Worm (Caenorhabditis elegans) whole organism, L1 larva: ENCODE data around the gene sup-26.
A peak's percentile ranks its signal among the peaks of the same experiment; 100 is the strongest.

ENCODE experiments used
- C04F5.9 ChIP-seq: sonication (generic microtip); optimal IDR thresholded peaks from 2 replicates; lab custom pipeline; 2016; ENCODE audit warnings: missing genetic modification characterization, missing compliant biosample characterization
- C34B4.2 ChIP-seq: sonication (generic microtip); optimal IDR thresholded peaks from 2 replicates; lab custom pipeline; 2017; ENCODE audit warnings: mild to moderate bottlenecking, missing genetic modification characterization, missing compliant biosample characterization
- aly-2 ChIP-seq: fragments of 150-350 bp; optimal IDR thresholded peaks from 2 replicates; lab custom pipeline; 2014; ENCODE audit warnings: missing biosample characterization, missing genetic modification characterization
- ama-1 ChIP-seq: fragments of 150-350 bp; optimal IDR thresholded peaks from 2 replicates; lab custom pipeline; 2014
- ceh-63 ChIP-seq: fragments of 200-800 bp; sonication (Bioruptor generic); optimal IDR thresholded peaks from 2 replicates; lab custom pipeline; 2018; ENCODE audit warnings: mild to moderate bottlenecking, missing genetic modification characterization, missing compliant biosample characterization
- ceh-8 ChIP-seq: fragments of 200-800 bp; sonication (Bioruptor generic); optimal IDR thresholded peaks from 2 replicates; lab custom pipeline; 2018; ENCODE audit warnings: mild to moderate bottlenecking, missing genetic modification characterization, moderate library complexity, missing compliant biosample characterization
- ceh-88 ChIP-seq: fragments of 200-800 bp; sonication (Bioruptor generic); IDR thresholded peaks from 2 replicates; pipeline ENCODE4 v1.3.6; 2022; ENCODE audit warnings: missing genetic modification characterization, missing compliant biosample characterization
- ceh-90 ChIP-seq: sonication (generic microtip); optimal IDR thresholded peaks from 2 replicates; lab custom pipeline; 2016; ENCODE audit warnings: missing genetic modification characterization, missing compliant biosample characterization
- dpl-1 ChIP-seq, 3 experiments: fragments of 150-350 bp in 2 of 3; sonication (generic microtip) in 1 of 3; optimal IDR thresholded peaks; 2 replicates each; lab custom pipeline; 2014 to 2017; ENCODE audit warnings: missing biosample characterization in 3 of 3, missing genetic modification characterization in 3 of 3, missing genetic modification reagents in 3 of 3
- dsc-1 ChIP-seq: sonication (generic microtip); optimal IDR thresholded peaks from 2 replicates; lab custom pipeline; 2016; ENCODE audit warnings: mild to moderate bottlenecking, missing genetic modification characterization, missing compliant biosample characterization
- efl-1 ChIP-seq, 4 experiments: fragments of 150-350 bp; optimal IDR thresholded peaks in 3 of 4; peaks in 1 of 4; 1 replicate in 1 of 4; 2 replicates in 3 of 4; lab custom pipeline; 2014; ENCODE audit warnings: missing biosample characterization in 2 of 4, missing genetic modification characterization in 2 of 4, missing genetic modification reagents in 2 of 4
- egl-13 ChIP-seq: sonication (generic microtip); optimal IDR thresholded peaks from 2 replicates; lab custom pipeline; 2016; ENCODE audit warnings: missing genotype, missing genetic modification reagents, missing genetic modification characterization, missing compliant biosample characterization
- elt-3 ChIP-seq, 6 experiments: fragments of 150-350 bp in 1 of 6; sonication (generic microtip); optimal IDR thresholded peaks; 2 replicates each; lab custom pipeline; 2017 to 2018; ENCODE audit warnings: missing biosample characterization in 6 of 6, missing genetic modification characterization in 6 of 6, inconsistent platforms in 1 of 6
- ets-5 ChIP-seq: fragments of 200-800 bp; sonication (Bioruptor generic); IDR thresholded peaks from 2 replicates; pipeline ENCODE4 v1.3.6; 2022; ENCODE audit warnings: missing genetic modification characterization, missing compliant biosample characterization
- fkh-4 ChIP-seq: sonication (generic microtip); optimal IDR thresholded peaks from 2 replicates; lab custom pipeline; 2016; ENCODE audit warnings: missing compliant biosample characterization, missing genetic modification characterization, borderline replicate concordance
- fkh-8 ChIP-seq: sonication (generic microtip); optimal IDR thresholded peaks from 2 replicates; lab custom pipeline; 2016; ENCODE audit warnings: mild to moderate bottlenecking, missing genetic modification characterization, missing compliant biosample characterization
- fos-1 ChIP-seq: fragments of 150-350 bp; optimal IDR thresholded peaks from 2 replicates; lab custom pipeline; 2014; ENCODE audit warnings: missing biosample characterization, missing genetic modification characterization
- grh-1 ChIP-seq: fragments of 200-800 bp; sonication (Bioruptor generic); IDR thresholded peaks from 2 replicates; pipeline ENCODE4 v1.3.6; 2022; ENCODE audit warnings: missing genetic modification reagents, missing genetic modification characterization, missing compliant biosample characterization
- hlh-4 ChIP-seq: sonication (generic microtip); optimal IDR thresholded peaks from 2 replicates; lab custom pipeline; 2016; ENCODE audit warnings: mild to moderate bottlenecking, missing genetic modification characterization, missing compliant biosample characterization
- lin-13 ChIP-seq: fragments of 150-350 bp; optimal IDR thresholded peaks from 2 replicates; lab custom pipeline; 2014; ENCODE audit warnings: missing biosample characterization, missing genetic modification reagents, missing genetic modification characterization
- lin-14 ChIP-seq: fragments of 200-800 bp; sonication (Bioruptor generic); optimal IDR thresholded peaks from 2 replicates; lab custom pipeline; 2018; ENCODE audit warnings: mild to moderate bottlenecking, missing genetic modification characterization, moderate library complexity, missing compliant biosample characterization
- lsy-2 ChIP-seq, 2 experiments: fragments of 150-350 bp; optimal IDR thresholded peaks; 2 replicates each; lab custom pipeline; 2014; ENCODE audit warnings: missing biosample characterization in 2 of 2, missing genetic modification characterization in 2 of 2
- nhr-12 ChIP-seq: sonication (generic microtip); optimal IDR thresholded peaks from 2 replicates; lab custom pipeline; 2017; ENCODE audit warnings: missing biosample characterization, missing genetic modification characterization
- nhr-19 ChIP-seq: fragments of 200-800 bp; sonication (Bioruptor generic); conservative IDR thresholded peaks from 2 replicates; pipeline ENCODE4 v1.3.6; 2022; ENCODE audit warnings: missing genetic modification characterization, missing compliant biosample characterization
- nhr-20 ChIP-seq: sonication (generic microtip); optimal IDR thresholded peaks from 2 replicates; lab custom pipeline; 2016; ENCODE audit warnings: mild to moderate bottlenecking, missing genetic modification characterization, missing compliant biosample characterization
- nhr-47 ChIP-seq: sonication (generic microtip); optimal IDR thresholded peaks from 2 replicates; lab custom pipeline; 2016; ENCODE audit warnings: mild to moderate bottlenecking, missing genetic modification characterization, moderate library complexity, missing compliant biosample characterization
- nhr-71 ChIP-seq: sonication (generic microtip); optimal IDR thresholded peaks from 2 replicates; lab custom pipeline; 2016; ENCODE audit warnings: mild to moderate bottlenecking, missing genetic modification characterization, moderate library complexity, missing compliant biosample characterization
- nhr-85 ChIP-seq: sonication (generic microtip); peaks from one replicate; lab custom pipeline; 2016; ENCODE audit warnings: missing genetic modification characterization, inconsistent platforms, missing compliant biosample characterization
- pax-3 ChIP-seq: fragments of 200-800 bp; sonication (Bioruptor generic); optimal IDR thresholded peaks from 2 replicates; lab custom pipeline; 2018; ENCODE audit warnings: mild to moderate bottlenecking, missing genetic modification characterization, moderate library complexity, missing compliant biosample characterization
- pqm-1 ChIP-seq: sonication (generic microtip); optimal IDR thresholded peaks from 3 replicates; lab custom pipeline; 2017; ENCODE audit warnings: missing biosample characterization, missing genetic modification characterization
- snpc-4 ChIP-seq: fragments of 150-350 bp; optimal IDR thresholded peaks from 2 replicates; lab custom pipeline; 2014; ENCODE audit warnings: missing biosample characterization, missing genetic modification characterization
- sup-37 ChIP-seq: fragments of 200-800 bp; sonication (Bioruptor generic); optimal IDR thresholded peaks from 2 replicates; lab custom pipeline; 2018; ENCODE audit warnings: mild to moderate bottlenecking, missing genetic modification characterization, missing compliant biosample characterization
- swsn-7 ChIP-seq: sonication (generic microtip); optimal IDR thresholded peaks from 2 replicates; lab custom pipeline; 2016; ENCODE audit warnings: missing genetic modification characterization, missing compliant biosample characterization
- tbx-2 ChIP-seq: sonication (generic microtip); optimal IDR thresholded peaks from 2 replicates; lab custom pipeline; 2016; ENCODE audit warnings: missing genetic modification characterization, missing compliant biosample characterization
- unc-130 ChIP-seq: fragments of 150-350 bp; optimal IDR thresholded peaks from 2 replicates; lab custom pipeline; 2017; ENCODE audit warnings: missing biosample characterization, missing genetic modification characterization, inconsistent platforms
- unc-62 ChIP-seq: fragments of 150-350 bp; optimal IDR thresholded peaks from 2 replicates; lab custom pipeline; 2014; ENCODE audit warnings: missing biosample characterization, missing genetic modification reagents, missing genetic modification characterization
- unc-98 ChIP-seq: fragments of 200-800 bp; sonication (Bioruptor generic); IDR thresholded peaks from 2 replicates; pipeline ENCODE4 v1.3.6; 2022; ENCODE audit warnings: missing genetic modification characterization, missing compliant biosample characterization

Gene sup-26

ce11 chrIII:4236178-4236577 is 43.8 kb downstream of the sup-26 start (continued):
- TF ChIP-seq lin-13 (peak; percentile 95), nhr-71 (tag; lab: Kevin White, UChicago) (peak; percentile 63), swsn-7 (tag; lab: Kevin White, UChicago) (peak; percentile 11), unc-98 (GFP tag; lab: Robert Waterston, UW) (no peak)

DNA sequence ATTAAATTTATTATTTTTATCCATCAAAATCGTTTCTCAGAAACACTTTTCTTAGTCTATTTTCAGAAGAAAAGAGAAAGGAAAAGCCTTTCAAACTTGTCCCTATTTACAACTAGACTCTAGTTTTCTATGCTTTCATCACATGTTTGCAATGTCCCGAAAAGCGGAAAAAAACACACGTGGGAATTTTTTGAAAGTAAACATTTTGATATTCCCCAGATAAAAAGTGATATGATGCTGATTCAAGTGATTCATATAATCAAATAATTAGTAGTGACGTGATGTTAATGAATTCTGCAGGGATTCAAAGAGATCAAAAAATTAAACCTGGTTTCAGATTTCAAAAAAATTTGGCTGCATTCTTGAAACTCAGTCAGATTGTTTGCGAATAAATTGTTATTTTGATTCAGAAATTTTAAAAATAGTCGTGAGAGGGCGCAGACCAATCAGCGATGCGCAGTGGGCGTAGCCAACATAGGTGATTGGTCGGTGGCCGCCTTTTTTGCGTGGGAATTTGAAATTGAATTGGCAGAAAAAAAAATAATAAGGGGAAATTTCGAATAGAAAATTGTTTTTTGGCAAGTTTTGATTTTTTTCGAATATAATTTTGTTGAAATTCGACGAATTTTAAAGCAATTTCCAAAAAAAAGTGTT is 45.3 kb downstream of the sup-26 start:
- TF ChIP-seq hlh-4 (tag; lab: Kevin White, UChicago), result no peak
- no peak for TF ChIP-seq ceh-63 (GFP tag; lab: Kevin White, UChicago)
- TF ChIP-seq nhr-20 (tag; lab: Kevin White, UChicago), result peak; percentile 93
- TF ChIP-seq nhr-71 (tag; lab: Kevin White, UChicago), result peak; percentile 14
- TF ChIP-seq nhr-19 (GFP tag; lab: Robert Waterston, UW), result no peak
- TF ChIP-seq pqm-1 (tag; lab: Kevin White, UChicago), result no peak
- TF ChIP-seq snpc-4 (tag; lab: Kevin White, UChicago), result no peak
- peak; percentile 67 for TF ChIP-seq ceh-8 (GFP tag; lab: Kevin White, UChicago)
- TF ChIP-seq ceh-90, result no peak
- TF ChIP-seq fkh-8 (tag; lab: Kevin White, UChicago), result peak; percentile 29
- TF ChIP-seq efl-1 (optimal IDR thresholded peaks at IDR 0.05; lab: Kevin White, UChicago), result no peak
- TF ChIP-seq efl-1 (GFP tag; optimal IDR thresholded peaks at IDR 0.05 in 1 of 2; lab: Kevin White, UChicago), result peak; percentile 4 to 21

ce11 chrIII:4232811-4233269 is 47.2 kb downstream of the sup-26 start, which contains the start of gene nhr-20:
Gene nhr-20, minus strand, starts transcription at chrIII:4233219.
- TF ChIP-seq nhr-12 (tag; lab: Kevin White, UChicago), result no peak
- TF ChIP-seq efl-1 (optimal IDR thresholded peaks at IDR 0.05; lab: Kevin White, UChicago), result no peak
- peak in 1 of 2 experiments; percentile 55 for TF ChIP-seq efl-1 (GFP tag; optimal IDR thresholded peaks at IDR 0.05 in 1 of 2; lab: Kevin White, UChicago)

ce11 chrIII:4231372-4231771 is 48.7 kb downstream of the sup-26 start:
- no peak for TF ChIP-seq nhr-47 (tag; lab: Kevin White, UChicago)
- no peak for TF ChIP-seq unc-130 (tag; lab: Kevin White, UChicago)
- TF ChIP-seq efl-1 (optimal IDR thresholded peaks at IDR 0.05; lab: Kevin White, UChicago), result no peak
- peak in 1 of 2 experiments; percentile 48 for TF ChIP-seq efl-1 (GFP tag; optimal IDR thresholded peaks at IDR 0.05 in 1 of 2; lab: Kevin White, UChicago)
- TF ChIP-seq ets-5 (GFP tag; lab: Robert Waterston, UW), result no peak
- no peak for TF ChIP-seq sup-37 (GFP tag; lab: Kevin White, UChicago)
- TF ChIP-seq ceh-88, result no peak

ce11 chrIII:4230092-4230491 is 49.9 kb downstream of the sup-26 start:
- TF ChIP-seq fos-1 (tag; lab: Kevin White, UChicago) (no peak), lsy-2 (tag; optimal IDR thresholded peaks at IDR 0.05; lab: Kevin White, UChicago) (peak in 1 of 2 experiments; percentile 3)

ce11 chrIII:4228841-4229240 is 51.2 kb downstream of the sup-26 start, which contains the start of gene F43C1.5:
Gene F43C1.5, plus strand, starts transcription at chrIII:4229141.
- TF ChIP-seq aly-2 (tag; lab: Kevin White, UChicago), result no peak
- TF ChIP-seq efl-1 (optimal IDR thresholded peaks at IDR 0.05; lab: Kevin White, UChicago), result no peak
- peak in 1 of 2 experiments; percentile 20 for TF ChIP-seq efl-1 (GFP tag; optimal IDR thresholded peaks at IDR 0.05 in 1 of 2; lab: Kevin White, UChicago)

DNA sequence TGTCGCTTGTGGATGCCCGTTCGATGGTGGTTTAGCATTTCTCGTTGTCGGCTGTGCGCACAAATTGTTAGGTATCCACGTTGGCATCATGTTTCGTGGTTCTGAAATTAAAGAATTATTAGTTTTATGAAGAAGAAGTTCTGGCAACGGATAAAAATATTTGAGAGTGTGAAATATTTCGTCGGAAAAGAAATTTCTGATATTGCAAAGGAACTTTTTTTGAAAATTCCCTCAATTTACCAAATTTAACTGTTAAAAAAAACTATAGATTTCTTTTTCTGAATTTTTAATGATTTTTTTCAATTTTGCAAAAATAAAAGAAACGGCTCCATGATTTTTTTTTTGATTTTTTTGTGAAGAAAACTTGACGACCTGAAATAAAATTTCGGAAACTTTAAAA is 52.0 kb downstream of the sup-26 start, which contains the start of gene mpk-1:
Gene mpk-1, minus strand, starts transcription at position 101 of the 400 bp plus-strand sequence.
- no peak for TF ChIP-seq egl-13 (tag; lab: Kevin White, UChicago)
- no peak for TF ChIP-seq C34B4.2 (tag; lab: Kevin White, UChicago)
- TF ChIP-seq ama-1 (lab: Kevin White, UChicago), result no peak
- no peak for TF ChIP-seq lsy-2 (tag; optimal IDR thresholded peaks at IDR 0.05; lab: Kevin White, UChicago)
- TF ChIP-seq C04F5.9, result no peak
- no peak for TF ChIP-seq hlh-4 (tag; lab: Kevin White, UChicago)
- no peak for TF ChIP-seq dsc-1 (tag; lab: Kevin White, UChicago)
- no peak for TF ChIP-seq pax-3 (tag; lab: Kevin White, UChicago)
- TF ChIP-seq fkh-4 (tag; lab: Kevin White, UChicago), result no peak
- no peak for TF ChIP-seq nhr-85 (tag; lab: Kevin White, UChicago)
- no peak for TF ChIP-seq elt-3 (tag; optimal IDR thresholded peaks at IDR 0.05; lab: Kevin White, UChicago)
- no peak for TF ChIP-seq grh-1
- no peak for TF ChIP-seq unc-62 (GFP tag; lab: Kevin White, UChicago)
- TF ChIP-seq tbx-2, result no peak
- TF ChIP-seq ceh-63 (GFP tag; lab: Kevin White, UChicago), result no peak
- TF ChIP-seq snpc-4 (tag; lab: Kevin White, UChicago), result no peak
- TF ChIP-seq lin-14 (GFP tag; lab: Kevin White, UChicago), result no peak
- no peak for TF ChIP-seq dpl-1 (GFP tag; optimal IDR thresholded peaks at IDR 0.05; lab: Kevin White, UChicago)
- TF ChIP-seq, all 84 proteins: peak for 0
